Worm (Caenorhabditis elegans) whole organism, L1 larva: ENCODE measurements around the gene egl-47.

Experiments
- fos-1 ChIP-seq: fragments of 150-350 bp; optimal IDR thresholded peaks from 2 replicates; lab custom pipeline; 2014; ENCODE audit warnings: missing biosample characterization, missing genetic modification characterization
- mef-2 ChIP-seq: fragments of 150-350 bp; optimal IDR thresholded peaks from 2 replicates; lab custom pipeline; 2014; ENCODE audit warnings: missing biosample characterization, missing genetic modification characterization
- nhr-11 ChIP-seq: fragments of 150-350 bp; optimal IDR thresholded peaks from 2 replicates; lab custom pipeline; 2014; ENCODE audit warnings: missing biosample characterization, missing genetic modification characterization
- nhr-77 ChIP-seq: fragments of 150-350 bp; optimal IDR thresholded peaks from 2 replicates; lab custom pipeline; 2014; ENCODE audit warnings: missing biosample characterization, missing genetic modification characterization
- pag-3 ChIP-seq: sonication (generic microtip); optimal IDR thresholded peaks from 2 replicates; lab custom pipeline; 2017; ENCODE audit warnings: missing genetic modification characterization, mild to moderate bottlenecking, missing compliant biosample characterization, antibody characterized with exemption, borderline replicate concordance; ENCODE audit not compliant: insufficient read depth
- skn-1 ChIP-seq: fragments of 150-350 bp; optimal IDR thresholded peaks from 2 replicates; lab custom pipeline; 2014; ENCODE audit warnings: missing biosample characterization, missing genetic modification characterization
- tbx-2 ChIP-seq: sonication (generic microtip); optimal IDR thresholded peaks from 2 replicates; lab custom pipeline; 2016; ENCODE audit warnings: missing genetic modification characterization, missing compliant biosample characterization
- tlp-1 ChIP-seq: fragments of 150-350 bp; optimal IDR thresholded peaks from 2 replicates; lab custom pipeline; 2014; ENCODE audit warnings: missing biosample characterization, missing genetic modification characterization
- unc-130 ChIP-seq: fragments of 150-350 bp; optimal IDR thresholded peaks from 2 replicates; lab custom pipeline; 2017; ENCODE audit warnings: missing biosample characterization, missing genetic modification characterization, inconsistent platforms

- no peak for TF ChIP-seq skn-1 (tag; lab: Kevin White, UChicago)
- TF ChIP-seq fos-1: no peak
- TF ChIP-seq unc-130: no peak
- TF ChIP-seq tbx-2 (tag; lab: Kevin White, UChicago): no peak
- no peak for TF ChIP-seq nhr-77
- no peak for TF ChIP-seq tlp-1
- TF ChIP-seq mef-2 (tag; lab: Kevin White, UChicago): no peak
- no peak for TF ChIP-seq pag-3 (tag; lab: Kevin White, UChicago)
- no peak for TF ChIP-seq nhr-11 (tag; lab: Kevin White, UChicago)
These were observed 7.8 kb downstream of the egl-47 start for ce11 chrV:9907205-9907604.
